Fruit fly (Drosophila melanogaster) whole organism, embryonic: ENCODE results near the gene bol.

Experiments
- CG34224 ChIP-seq: fragments of 200-800 bp; sonication (Bioruptor generic); IDR thresholded peaks from 3 replicates; pipeline ENCODE4 v1.3.6; 2022; ENCODE audit warnings: missing biosample characterization, missing genetic modification characterization; ENCODE audit not compliant: partially characterized antibody
- CG4820 ChIP-seq: fragments of 200-800 bp; sonication (Bioruptor generic); optimal IDR thresholded peaks from 3 replicates; lab custom pipeline; 2016; ENCODE audit warnings: missing biosample characterization, missing genetic modification characterization
- CG7928 ChIP-seq: fragments of 200-800 bp; sonication (Bioruptor generic); optimal IDR thresholded peaks from 2 replicates; lab custom pipeline; 2017; ENCODE audit warnings: missing biosample characterization, mild to moderate bottlenecking, missing genetic modification characterization
- CG8388 ChIP-seq: fragments of 200-800 bp; sonication (Bioruptor generic); optimal IDR thresholded peaks from 2 replicates; lab custom pipeline; 2019; ENCODE audit warnings: missing biosample characterization, mild to moderate bottlenecking, missing genetic modification characterization, moderate library complexity
- Doc3 ChIP-seq: fragments of 200-800 bp; sonication (Bioruptor generic); IDR thresholded peaks from 3 replicates; pipeline ENCODE4 v1.3.6; 2022; ENCODE audit warnings: missing biosample characterization, missing genetic modification characterization; ENCODE audit not compliant: partially characterized antibody
- Lpt ChIP-seq: fragments of >200 bp; optimal IDR thresholded peaks from 2 replicates; lab custom pipeline; 2018; ENCODE audit warnings: missing biosample characterization, missing genetic modification characterization
- inv ChIP-seq: fragments of 200-800 bp; sonication (Bioruptor generic); IDR thresholded peaks from 2 replicates; pipeline ENCODE4 v1.3.6; 2022; ENCODE audit warnings: missing biosample characterization, missing genetic modification characterization; ENCODE audit not compliant: partially characterized antibody
- sens ChIP-seq: fragments of 200-800 bp; sonication (Bioruptor generic); peaks from one replicate; lab custom pipeline; 2016; ENCODE audit warnings: missing biosample characterization, missing genetic modification characterization
- unpg ChIP-seq: fragments of 200-800 bp; sonication (Bioruptor generic); optimal IDR thresholded peaks from 3 replicates; lab custom pipeline; 2018; ENCODE audit warnings: missing biosample characterization, mild to moderate bottlenecking, missing genetic modification characterization, moderate library complexity

- TF ChIP-seq CG34224 (no peak), CG4820 (no peak), CG8388 (GFP tag; lab: Kevin White, UChicago) (no peak), inv (no peak), unpg (GFP tag; lab: Kevin White, UChicago) (no peak), Lpt (GFP tag; lab: Kevin White, UChicago) (no peak), Doc3 (GFP tag; lab: Robert Waterston, UW) (no peak), CG7928 (no peak), sens (GFP tag; lab: Kevin White, UChicago) (peak; percentile 77)
Observed at dm6 chr3L:9064976-9065761, 69.0 kb downstream of the bol start.
